Fruit fly (Drosophila melanogaster): ENCODE results near the gene mtrm.

mtrm gene

dm6 chr3L:8446050-8446781 lies 33.4 kb downstream of the mtrm start (continued):
- TF ChIP-seq dmrt99B (tag; optimal IDR thresholded peaks at IDR 0.05), result peak; percentile 61
- peak; percentile 11 for TF ChIP-seq CG8388 (GFP tag; optimal IDR thresholded peaks at IDR 0.05)
- TF ChIP-seq nmo (GFP tag; optimal IDR thresholded peaks at IDR 0.05), result peak; percentile 39
- TF ChIP-seq Med (GFP tag), result peak; percentile 95
- TF ChIP-seq al (GFP tag; IDR thresholded peaks at IDR 0.05), result peak; percentile 38; the same call in 1 of the 2 replicates
- peak; percentile 13; the same call in 1 of the 2 replicates for TF ChIP-seq CG4730 (GFP tag; IDR thresholded peaks at IDR 0.05)
- TF ChIP-seq CG18262 (tag; optimal IDR thresholded peaks at IDR 0.05), result peak; percentile 5
- no peak for TF ChIP-seq CG7987 (GFP tag; optimal IDR thresholded peaks at IDR 0.05)
- no peak for TF ChIP-seq ssp (GFP tag; IDR thresholded peaks at IDR 0.05)
- TF ChIP-seq Gug (GFP tag; IDR thresholded peaks at IDR 0.05), result peak; percentile 15; the same call in 1 of the 4 replicates
- peak; percentile 30 for TF ChIP-seq pho (GFP tag; optimal IDR thresholded peaks at IDR 0.05)
- peak; percentile 40; the same call in 1 of the 3 replicates for TF ChIP-seq B-H1 (GFP tag; IDR thresholded peaks at IDR 0.05)
- TF ChIP-seq nerfin-2 (GFP tag; IDR thresholded peaks at IDR 0.05; ENCODE audit: partially characterized antibody), result no peak
- TF ChIP-seq Rfx (GFP tag; IDR thresholded peaks at IDR 0.05), result peak; percentile 80
- TF ChIP-seq Asciz (GFP tag; optimal IDR thresholded peaks at IDR 0.05), result peak; percentile 36
- no peak for TF ChIP-seq CG3726 (GFP tag; IDR thresholded peaks at IDR 0.05)
- TF ChIP-seq CG10366 (GFP tag; IDR thresholded peaks at IDR 0.05), result peak; percentile 50; the same call in 1 of the 2 replicates
- peak; percentile 68 for TF ChIP-seq CG12071 (GFP tag; optimal IDR thresholded peaks at IDR 0.05)
- TF ChIP-seq CG14441 (GFP tag; IDR thresholded peaks at IDR 0.05), result 0 out of 2 replicates have a peak, but pooled peaks have one; percentile 25
- TF ChIP-seq chm (GFP tag; IDR thresholded peaks at IDR 0.05), result peak; percentile 28; the same call in 1 of the 2 replicates
- TF ChIP-seq CG10979 (tag; optimal IDR thresholded peaks at IDR 0.05), result no peak
- peak; percentile 64 for TF ChIP-seq CG17359 (tag; optimal IDR thresholded peaks at IDR 0.05)
- TF ChIP-seq CHES-1-like (GFP tag; optimal IDR thresholded peaks at IDR 0.05), result peak; percentile 45
- TF ChIP-seq Mes4 (GFP tag; optimal IDR thresholded peaks at IDR 0.05), result peak; percentile 5
- peak; percentile 12 for TF ChIP-seq CG5180 (GFP tag; optimal IDR thresholded peaks at IDR 0.05)
- peak; percentile 55 for TF ChIP-seq ERR (GFP tag; optimal IDR thresholded peaks at IDR 0.05)
- TF ChIP-seq chn (GFP tag; optimal IDR thresholded peaks at IDR 0.05), result no peak
- TF ChIP-seq cwo (GFP tag; optimal IDR thresholded peaks at IDR 0.05), result peak; percentile 30
- TF ChIP-seq CG8944 (GFP tag; optimal IDR thresholded peaks at IDR 0.05), result peak; percentile 25
- no peak for TF ChIP-seq so (GFP tag; IDR thresholded peaks at IDR 0.05)
- TF ChIP-seq Ets65A (GFP tag), result peak; percentile 68
- TF ChIP-seq emc (GFP tag; optimal IDR thresholded peaks at IDR 0.05), result no peak
- TF ChIP-seq CG13287 (GFP tag; IDR thresholded peaks at IDR 0.05; ENCODE audit: partially characterized antibody), result no peak
- TF ChIP-seq psq (GFP tag; optimal IDR thresholded peaks at IDR 0.05), result no peak
- TF ChIP-seq CG11398 (GFP tag; optimal IDR thresholded peaks at IDR 0.05), result peak; percentile 33
- no peak for TF ChIP-seq eve (GFP tag; optimal IDR thresholded peaks at IDR 0.05)
- TF ChIP-seq dpn (GFP tag; optimal IDR thresholded peaks at IDR 0.05), result peak; percentile 51 to 55
- no peak for TF ChIP-seq NC2β (GFP tag; optimal IDR thresholded peaks at IDR 0.05)
- TF ChIP-seq CG2120 (GFP tag; optimal IDR thresholded peaks at IDR 0.05), result peak; percentile 80
- TF ChIP-seq CG14050 (GFP tag; IDR thresholded peaks at IDR 0.05), result peak; percentile 59; the same call in 2 of the 3 replicates
- TF ChIP-seq CG15479 (GFP tag; optimal IDR thresholded peaks at IDR 0.05), result no peak
- no peak for TF ChIP-seq CG4404 (GFP tag; IDR thresholded peaks at IDR 0.05)
- TF ChIP-seq grau (tag; optimal IDR thresholded peaks at IDR 0.05), result peak; percentile 75
- TF ChIP-seq CG12299 (tag; optimal IDR thresholded peaks at IDR 0.05), result no peak
- TF ChIP-seq CG32532 (GFP tag; IDR thresholded peaks at IDR 0.05), result peak; percentile 46; the same call in 1 of the 2 replicates
- TF ChIP-seq caup (GFP tag; optimal IDR thresholded peaks at IDR 0.05; ENCODE audit: severe bottlenecking), result peak; percentile 70
- TF ChIP-seq Side (GFP tag; optimal IDR thresholded peaks at IDR 0.05), result peak; percentile 26
- TF ChIP-seq Pdp1 (GFP tag; optimal IDR thresholded peaks at IDR 0.05), result peak; percentile 47 to 85
- TF ChIP-seq dysf (GFP tag; IDR thresholded peaks at IDR 0.05), result peak; percentile 62; the same call in 2 of the 3 replicates
